Fruit fly (Drosophila melanogaster) Kc167 (cell line): ENCODE data around the gene sowi.

ENCODE experiments used
- h ChIP-seq: fragments of >200 bp; optimal IDR thresholded peaks from 3 replicates; lab custom pipeline; 2018; ENCODE audit warnings: missing external identifiers
- insv ChIP-seq: fragments of >200 bp; optimal IDR thresholded peaks from 3 replicates; lab custom pipeline; 2018; ENCODE audit warnings: missing external identifiers

- TF ChIP-seq h = no peak
- TF ChIP-seq insv (lab: Kevin White, UChicago) = no peak
Observed at dm6 chr3R:6664371-6665116, 36.8 kb upstream of the sowi start.
